Fruit fly (Drosophila melanogaster) whole organism, pupa: ENCODE measurements around the gene Culd.

Source experiments
- CG10348 ChIP-seq: fragments of 200-800 bp; sonication (Bioruptor generic); IDR thresholded peaks from 2 replicates; pipeline ENCODE4 v1.3.6; 2022; ENCODE audit warnings: missing biosample characterization, missing genetic modification characterization
- CG12605 ChIP-seq: fragments of 200-800 bp; sonication (Bioruptor generic); IDR thresholded peaks from 2 replicates; pipeline ENCODE4 v1.3.6; 2022; ENCODE audit warnings: missing biosample characterization, missing genetic modification characterization
- CG13204 ChIP-seq: fragments of 200-800 bp; sonication (Bioruptor generic); optimal IDR thresholded peaks from 2 replicates; lab custom pipeline; 2018; ENCODE audit warnings: missing biosample characterization, mild to moderate bottlenecking, missing genetic modification characterization, moderate library complexity
- CG14655 ChIP-seq: fragments of 200-800 bp; sonication (Bioruptor generic); optimal IDR thresholded peaks from 3 replicates; lab custom pipeline; 2017; ENCODE audit warnings: mild to moderate bottlenecking, missing biosample characterization, missing genetic modification reagents, missing genetic modification characterization
- CG15710 ChIP-seq: fragments of 200-800 bp; sonication (Bioruptor generic); optimal IDR thresholded peaks from 2 replicates; lab custom pipeline; 2018; ENCODE audit warnings: missing biosample characterization, mild to moderate bottlenecking, missing genetic modification characterization, moderate library complexity
- CG17806 ChIP-seq: fragments of 200-800 bp; sonication (Bioruptor generic); optimal IDR thresholded peaks from 2 replicates; lab custom pipeline; 2018; ENCODE audit warnings: missing biosample characterization, mild to moderate bottlenecking, missing genetic modification characterization, moderate library complexity
- CG32121 ChIP-seq: fragments of 200-800 bp; sonication (Bioruptor generic); IDR thresholded peaks from 2 replicates; pipeline ENCODE4 v1.3.6; 2022; ENCODE audit warnings: missing biosample characterization, missing genetic modification characterization
- CG34367 ChIP-seq: fragments of 200-800 bp; sonication (Bioruptor generic); optimal IDR thresholded peaks from 2 replicates; lab custom pipeline; 2018; ENCODE audit warnings: missing biosample characterization, mild to moderate bottlenecking, missing genetic modification characterization
- CG4496 ChIP-seq: fragments of 200-800 bp; sonication (Bioruptor generic); IDR thresholded peaks from 3 replicates; pipeline ENCODE4 v1.3.6; 2022; ENCODE audit warnings: missing biosample characterization, missing genetic modification characterization
- CG8159 ChIP-seq: fragments of 200-800 bp; sonication (Bioruptor generic); optimal IDR thresholded peaks from 3 replicates; lab custom pipeline; 2018; ENCODE audit warnings: missing biosample characterization, mild to moderate bottlenecking, missing genetic modification characterization, moderate library complexity
- CG8301 ChIP-seq: fragments of 200-800 bp; sonication (Bioruptor generic); optimal IDR thresholded peaks from 2 replicates; lab custom pipeline; 2018; ENCODE audit warnings: missing biosample characterization, mild to moderate bottlenecking, missing genetic modification characterization
- CG9948 ChIP-seq: fragments of 200-800 bp; sonication (Bioruptor generic); optimal IDR thresholded peaks from 2 replicates; lab custom pipeline; 2018; ENCODE audit warnings: missing biosample characterization, mild to moderate bottlenecking, missing genetic modification characterization, moderate library complexity
- D1 ChIP-seq: fragments of 200-800 bp; sonication (Bioruptor generic); optimal IDR thresholded peaks from 2 replicates; lab custom pipeline; 2018; ENCODE audit warnings: missing biosample characterization, mild to moderate bottlenecking, missing genetic modification characterization, moderate library complexity
- EcR ChIP-seq: fragments of 200-800 bp; sonication (Bioruptor generic); optimal IDR thresholded peaks from 3 replicates; lab custom pipeline; 2019; ENCODE audit warnings: missing biosample characterization, missing genetic modification characterization, mild to moderate bottlenecking, moderate library complexity, missing genetic modification reagents
- Ets98B ChIP-seq: fragments of 200-800 bp; sonication (Bioruptor generic); IDR thresholded peaks from 2 replicates; pipeline ENCODE4 v1.3.6; 2022; ENCODE audit warnings: missing biosample characterization, missing genetic modification characterization
- Pif1A ChIP-seq: fragments of 200-800 bp; sonication (Bioruptor generic); optimal IDR thresholded peaks from 3 replicates; lab custom pipeline; 2016; ENCODE audit warnings: missing biosample characterization, missing genetic modification characterization
- Pif1B ChIP-seq: fragments of 200-800 bp; sonication (Bioruptor generic); optimal IDR thresholded peaks from 3 replicates; lab custom pipeline; 2016; ENCODE audit warnings: missing biosample characterization, missing genetic modification characterization
- Snoo ChIP-seq: fragments of 200-800 bp; sonication (Bioruptor generic); optimal IDR thresholded peaks from 3 replicates; lab custom pipeline; 2017; ENCODE audit warnings: missing biosample characterization, mild to moderate bottlenecking, missing genetic modification characterization, inconsistent platforms
- fd96Ca ChIP-seq: fragments of 200-800 bp; sonication (Bioruptor generic); IDR thresholded peaks from 3 replicates; pipeline ENCODE4 v1.3.6; 2022; ENCODE audit warnings: missing biosample characterization, missing genetic modification characterization
- gl ChIP-seq: fragments of 200-800 bp; sonication (Bioruptor generic); optimal IDR thresholded peaks from 2 replicates; lab custom pipeline; 2018; ENCODE audit warnings: missing biosample characterization, mild to moderate bottlenecking, missing genetic modification characterization
- rn ChIP-seq: fragments of 200-800 bp; sonication (Bioruptor generic); IDR thresholded peaks from 2 replicates; pipeline ENCODE4 v1.3.6; 2022; ENCODE audit warnings: missing biosample characterization, missing genetic modification characterization

The Culd gene

DNA sequence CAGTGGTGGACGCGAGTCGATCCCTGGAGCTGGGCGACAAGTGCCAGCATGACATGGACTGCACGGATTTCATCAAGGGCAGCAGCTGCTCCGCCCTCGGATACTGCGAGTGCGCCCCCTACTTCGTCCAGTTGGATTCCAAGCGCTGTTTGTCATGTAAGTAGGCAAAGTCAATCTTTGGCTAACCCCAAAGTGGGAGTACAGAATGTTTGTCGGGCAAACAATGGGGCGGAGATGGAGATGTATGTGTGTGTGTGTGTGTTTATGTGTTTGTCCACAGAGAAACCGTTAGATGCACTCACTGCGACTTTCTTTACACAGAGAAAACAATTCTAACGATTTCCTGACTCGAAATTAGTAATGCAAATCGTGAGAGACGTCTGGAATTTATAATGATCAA lies 23.1 kb upstream of the Culd start:
- no peak for TF ChIP-seq CG14655 (GFP tag; lab: Kevin White, UChicago)
- no peak for TF ChIP-seq CG12605 (GFP tag; lab: Robert Waterston, UW)
- no peak for TF ChIP-seq CG10348 (GFP tag; lab: Robert Waterston, UW)
- no peak for TF ChIP-seq D1 (tag; lab: Kevin White, UChicago)
- TF ChIP-seq Snoo (tag; lab: Kevin White, UChicago) = no peak
- TF ChIP-seq CG8301 (tag; lab: Kevin White, UChicago) = no peak
- TF ChIP-seq rn (GFP tag; lab: Robert Waterston, UW) = no peak
- no peak for TF ChIP-seq CG9948
- no peak for TF ChIP-seq fd96Ca
- no peak for TF ChIP-seq CG8159 (tag; lab: Kevin White, UChicago)
- no peak for TF ChIP-seq EcR (GFP tag; lab: Kevin White, UChicago)
- no peak for TF ChIP-seq CG17806 (tag; lab: Kevin White, UChicago)
- no peak for TF ChIP-seq CG32121 (GFP tag; lab: Robert Waterston, UW)
- no peak for TF ChIP-seq CG15710 (tag; lab: Kevin White, UChicago)
- no peak for TF ChIP-seq CG34367 (tag; lab: Kevin White, UChicago)
- no peak for TF ChIP-seq Pif1B (GFP tag; lab: Kevin White, UChicago)
- no peak for TF ChIP-seq Ets98B (GFP tag; lab: Robert Waterston, UW)
- no peak for TF ChIP-seq Pif1A (GFP tag; lab: Kevin White, UChicago)
- TF ChIP-seq CG4496 (GFP tag; lab: Robert Waterston, UW) = no peak

DNA sequence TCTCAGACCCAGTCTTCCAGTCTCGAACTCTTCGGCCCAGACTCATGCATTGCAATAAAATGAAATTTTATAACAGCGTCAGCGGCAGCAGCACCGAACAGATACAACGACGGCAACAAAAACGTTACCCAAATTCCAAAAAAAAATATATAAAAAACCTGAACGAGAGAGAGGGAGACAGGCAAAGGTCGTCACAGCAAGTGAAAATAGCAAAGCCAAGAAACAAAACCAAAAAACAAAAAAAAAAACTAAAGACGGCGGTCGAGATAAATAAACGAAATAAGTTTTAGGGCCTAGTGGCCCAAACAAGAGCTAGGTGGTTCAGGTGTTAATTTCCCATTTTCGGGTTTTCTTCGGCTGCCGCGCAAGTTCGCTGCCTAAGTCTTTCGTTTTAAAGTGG lies 18.0 kb upstream of the Culd start:
- TF ChIP-seq Snoo (tag; lab: Kevin White, UChicago) (no peak), Pif1B (GFP tag; lab: Kevin White, UChicago) (no peak), CG8301 (tag; lab: Kevin White, UChicago) (no peak), CG32121 (GFP tag; lab: Robert Waterston, UW) (no peak), rn (GFP tag; lab: Robert Waterston, UW) (no peak), CG13204 (GFP tag; lab: Kevin White, UChicago) (no peak), CG17806 (tag; lab: Kevin White, UChicago) (no peak), fd96Ca (no peak), Ets98B (GFP tag; lab: Robert Waterston, UW) (no peak), CG12605 (GFP tag; lab: Robert Waterston, UW) (no peak), CG4496 (GFP tag; lab: Robert Waterston, UW) (no peak), Pif1A (GFP tag; lab: Kevin White, UChicago) (no peak), D1 (tag; lab: Kevin White, UChicago) (no peak), CG9948 (no peak), CG15710 (tag; lab: Kevin White, UChicago) (no peak), gl (no peak), CG34367 (tag; lab: Kevin White, UChicago) (no peak)

DNA sequence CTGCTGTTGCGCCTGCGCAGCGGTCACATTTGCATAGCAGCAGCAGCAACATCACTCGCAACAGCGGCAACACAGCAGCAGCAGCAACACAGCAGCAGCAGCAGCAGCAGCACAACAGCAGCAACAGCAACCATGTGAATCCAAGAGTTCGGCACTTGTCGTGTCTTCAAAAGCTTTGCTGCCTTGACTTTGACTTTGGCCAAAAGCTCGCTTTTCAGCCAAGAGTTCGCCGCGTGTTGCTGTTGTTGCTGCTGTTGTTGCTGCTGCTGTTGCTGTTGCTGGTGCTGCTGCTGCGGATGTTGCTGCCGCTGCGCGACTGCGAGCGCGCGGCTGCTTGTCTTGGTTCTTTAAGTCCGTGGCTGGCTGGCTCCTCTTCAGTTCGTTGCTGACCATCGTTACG lies 15.9 kb upstream of the Culd start, which contains the start of gene ImpE1:
TSS of gene ImpE1 (plus strand) at position 371 of the 400 bp plus-strand sequence.
- TF ChIP-seq CG9948 = no peak
- peak; percentile 35 for TF ChIP-seq CG13204 (GFP tag; lab: Kevin White, UChicago)
- TF ChIP-seq, all 21 proteins: peak for 1

DNA sequence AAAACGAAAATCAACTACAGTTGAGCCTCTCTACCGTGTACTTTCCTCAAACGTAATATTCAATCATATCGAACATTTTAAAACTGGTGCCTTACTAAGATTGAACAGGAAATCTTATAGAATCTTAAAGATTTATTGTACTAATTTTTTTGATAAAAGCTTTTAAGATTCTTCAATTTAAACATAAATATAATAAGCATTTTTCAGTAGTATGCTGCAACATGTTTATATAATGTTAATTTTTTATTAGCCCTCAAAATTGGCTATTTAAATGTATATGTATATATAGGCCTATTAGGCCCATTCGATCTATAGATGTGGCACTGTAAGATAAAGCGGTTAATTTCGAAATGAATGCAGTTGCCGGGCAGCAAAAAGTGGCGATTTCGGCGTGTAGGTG lies 15.4 kb upstream of the Culd start:
- TF ChIP-seq CG14655 (GFP tag; lab: Kevin White, UChicago) (peak; percentile 1), rn (GFP tag; lab: Robert Waterston, UW) (no peak)

DNA sequence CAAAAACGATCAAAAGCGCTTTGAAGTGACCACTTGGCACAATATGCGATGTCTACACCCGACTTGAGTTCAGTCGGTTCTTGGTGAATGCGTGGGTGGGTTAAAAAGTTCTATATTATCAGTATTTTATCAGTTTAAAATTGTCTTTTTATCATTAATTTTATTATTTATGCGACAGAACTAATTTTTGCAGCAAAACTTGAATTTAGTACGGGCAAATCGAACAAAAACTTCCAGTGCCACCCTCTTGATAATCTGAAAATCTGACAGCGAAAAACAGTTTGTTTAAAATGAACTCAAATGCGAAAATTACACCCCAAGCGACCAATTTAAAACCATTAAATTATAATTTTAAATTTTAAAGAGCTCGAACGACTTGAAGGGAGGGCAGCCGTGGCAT lies 14.8 kb upstream of the Culd start:
- peak; percentile 64 for TF ChIP-seq Snoo (tag; lab: Kevin White, UChicago)
- no peak for TF ChIP-seq CG10348 (GFP tag; lab: Robert Waterston, UW)
- TF ChIP-seq Pif1B (GFP tag; lab: Kevin White, UChicago) = no peak
- no peak for TF ChIP-seq gl

DNA sequence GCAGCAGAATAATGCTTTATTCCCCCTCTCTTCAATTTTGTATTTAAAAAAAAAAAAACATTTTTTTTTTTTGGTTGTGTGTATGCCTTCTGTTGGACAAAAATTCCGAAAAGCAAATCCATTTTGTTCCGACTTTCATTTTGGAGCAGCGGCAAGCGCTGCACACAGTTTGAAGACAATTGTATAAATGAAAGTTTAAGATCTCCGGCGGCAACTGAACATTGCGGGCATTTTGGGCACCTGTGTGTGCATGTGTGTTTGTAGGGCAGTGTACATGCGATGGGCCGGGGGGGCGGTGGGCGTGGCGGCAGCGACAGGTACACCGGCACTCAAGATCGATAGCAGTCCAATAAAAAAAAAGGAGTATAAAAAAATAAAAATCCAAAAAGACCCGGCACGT lies 13.4 kb upstream of the Culd start:
- TF ChIP-seq CG17806 (tag; lab: Kevin White, UChicago) (no peak), CG12605 (GFP tag; lab: Robert Waterston, UW) (no peak), CG8159 (tag; lab: Kevin White, UChicago) (no peak), CG4496 (GFP tag; lab: Robert Waterston, UW) (no peak), CG9948 (no peak), CG14655 (GFP tag; lab: Kevin White, UChicago) (no peak), CG34367 (tag; lab: Kevin White, UChicago) (no peak), EcR (GFP tag; lab: Kevin White, UChicago) (no peak), D1 (tag; lab: Kevin White, UChicago) (no peak), Snoo (tag; lab: Kevin White, UChicago) (no peak), CG8301 (tag; lab: Kevin White, UChicago) (no peak), CG32121 (GFP tag; lab: Robert Waterston, UW) (no peak), CG13204 (GFP tag; lab: Kevin White, UChicago) (no peak), CG15710 (tag; lab: Kevin White, UChicago) (no peak), Ets98B (GFP tag; lab: Robert Waterston, UW) (no peak), CG10348 (GFP tag; lab: Robert Waterston, UW) (no peak), gl (no peak), fd96Ca (no peak), Pif1A (GFP tag; lab: Kevin White, UChicago) (no peak), Pif1B (GFP tag; lab: Kevin White, UChicago) (no peak)
